Worm (Caenorhabditis elegans) whole organism, young adult: ENCODE data around the gene mltn-13.

ENCODE experiments used
- B0336.3 ChIP-seq: fragments of 200-800 bp; sonication (Bioruptor generic); IDR thresholded peaks from 2 replicates; pipeline ENCODE4 v1.3.6; 2022; ENCODE audit warnings: missing genetic modification characterization, missing compliant biosample characterization
- F39B2.1 ChIP-seq: fragments of 200-800 bp; sonication (Bioruptor generic); IDR thresholded peaks from 2 replicates; pipeline ENCODE4 v1.3.6; 2022; ENCODE audit warnings: missing genetic modification reagents, missing genetic modification characterization, missing compliant biosample characterization
- F57A8.1 ChIP-seq: fragments of 200-800 bp; sonication (Bioruptor generic); optimal IDR thresholded peaks from 2 replicates; lab custom pipeline; 2018; ENCODE audit warnings: mild to moderate bottlenecking, missing genetic modification characterization, moderate library complexity, missing compliant biosample characterization
- T26A5.8 ChIP-seq: sonication (generic microtip); optimal IDR thresholded peaks from 2 replicates; lab custom pipeline; 2016; ENCODE audit warnings: missing genetic modification characterization, missing compliant biosample characterization
- Y56A3A.18 ChIP-seq: fragments of 200-800 bp; sonication (Bioruptor generic); IDR thresholded peaks from 2 replicates; pipeline ENCODE4 v1.3.6; 2022; ENCODE audit warnings: missing genetic modification reagents, missing genetic modification characterization, missing compliant biosample characterization
- Y95B8A.8 ChIP-seq: fragments of 200-800 bp; sonication (Bioruptor generic); IDR thresholded peaks from 2 replicates; pipeline ENCODE4 v1.3.6; 2022; ENCODE audit warnings: missing genetic modification reagents, missing genetic modification characterization, missing compliant biosample characterization
- ZK185.1 ChIP-seq: sonication (generic microtip); optimal IDR thresholded peaks from 2 replicates; lab custom pipeline; 2016; ENCODE audit warnings: mild to moderate bottlenecking, missing genetic modification characterization, missing compliant biosample characterization; ENCODE audit not compliant: poor library complexity, severe bottlenecking
- akir-1 ChIP-seq: fragments of 200-800 bp; sonication (Bioruptor generic); optimal IDR thresholded peaks from 2 replicates; lab custom pipeline; 2018; ENCODE audit warnings: mild to moderate bottlenecking, missing genetic modification characterization, moderate library complexity, missing compliant biosample characterization
- aptf-2 ChIP-seq: fragments of 200-800 bp; sonication (Bioruptor generic); conservative IDR thresholded peaks from 2 replicates; pipeline ENCODE4 v1.3.6; 2022; ENCODE audit warnings: missing genetic modification reagents, missing genetic modification characterization, missing compliant biosample characterization
- bed-1 ChIP-seq: fragments of 200-800 bp; sonication (Bioruptor generic); IDR thresholded peaks from 2 replicates; pipeline ENCODE4 v1.3.6; 2022; ENCODE audit warnings: missing genetic modification reagents, missing genetic modification characterization, missing compliant biosample characterization
- ceh-27 ChIP-seq: fragments of 200-800 bp; sonication (Bioruptor generic); optimal IDR thresholded peaks from 2 replicates; lab custom pipeline; 2018; ENCODE audit warnings: mild to moderate bottlenecking, missing genetic modification characterization, moderate library complexity, missing compliant biosample characterization
- ceh-58 ChIP-seq: fragments of 200-800 bp; sonication (Bioruptor generic); IDR thresholded peaks from 2 replicates; pipeline ENCODE4 v1.3.6; 2022; ENCODE audit warnings: missing genetic modification characterization, missing compliant biosample characterization
- ceh-79 ChIP-seq: sonication (generic microtip); optimal IDR thresholded peaks from 2 replicates; lab custom pipeline; 2017; ENCODE audit warnings: mild to moderate bottlenecking, missing genetic modification characterization, missing compliant biosample characterization
- dpl-1 ChIP-seq: fragments of 150-350 bp; optimal IDR thresholded peaks from 2 replicates; lab custom pipeline; 2014; ENCODE audit warnings: missing biosample characterization, missing genetic modification reagents, missing genetic modification characterization
- egl-18 ChIP-seq: fragments of 200-800 bp; sonication (Bioruptor generic); IDR thresholded peaks from 2 replicates; pipeline ENCODE4 v1.3.6; 2022; ENCODE audit warnings: missing genetic modification reagents, missing genetic modification characterization, missing compliant biosample characterization
- egl-44 ChIP-seq: fragments of 200-800 bp; sonication (Bioruptor generic); IDR thresholded peaks from 2 replicates; pipeline ENCODE4 v1.3.6; 2022; ENCODE audit warnings: missing genetic modification reagents, missing genetic modification characterization, missing compliant biosample characterization
- gei-17 ChIP-seq: fragments of 200-800 bp; sonication (Bioruptor generic); optimal IDR thresholded peaks from 2 replicates; lab custom pipeline; 2018; ENCODE audit warnings: mild to moderate bottlenecking, missing genetic modification characterization, missing compliant biosample characterization
- him-1 ChIP-seq: sonication (generic microtip); optimal IDR thresholded peaks from 2 replicates; lab custom pipeline; 2016; ENCODE audit warnings: missing genotype, missing genetic modification reagents, missing genetic modification characterization, missing compliant biosample characterization
- hrde-1 ChIP-seq: sonication (generic microtip); optimal IDR thresholded peaks from 2 replicates; lab custom pipeline; 2016; ENCODE audit warnings: missing genetic modification characterization, mild to moderate bottlenecking, missing compliant biosample characterization, moderate library complexity, missing genotype, missing genetic modification reagents, borderline replicate concordance
- lin-40 ChIP-seq: sonication (generic microtip); optimal IDR thresholded peaks from 2 replicates; lab custom pipeline; 2016; ENCODE audit warnings: missing genetic modification characterization, mild to moderate bottlenecking, missing compliant biosample characterization, missing genotype, missing genetic modification reagents
- lin-54 ChIP-seq: fragments of 200-800 bp; sonication (Bioruptor generic); optimal IDR thresholded peaks from 2 replicates; lab custom pipeline; 2018; ENCODE audit warnings: mild to moderate bottlenecking, missing genetic modification characterization, missing compliant biosample characterization
- lsl-1 ChIP-seq: fragments of 200-800 bp; sonication (Bioruptor generic); optimal IDR thresholded peaks from 2 replicates; lab custom pipeline; 2018; ENCODE audit warnings: mild to moderate bottlenecking, missing genetic modification characterization, moderate library complexity, missing compliant biosample characterization
- mcd-1 ChIP-seq: fragments of 200-800 bp; sonication (Bioruptor generic); IDR thresholded peaks from 2 replicates; pipeline ENCODE4 v1.3.6; 2022; ENCODE audit warnings: missing genetic modification reagents, missing genetic modification characterization, missing compliant biosample characterization
- mxl-1 ChIP-seq: sonication (generic microtip); optimal IDR thresholded peaks from 2 replicates; lab custom pipeline; 2016; ENCODE audit warnings: missing genetic modification characterization, missing compliant biosample characterization
- nfya-2 ChIP-seq: fragments of 200-800 bp; sonication (Bioruptor generic); IDR thresholded peaks from 2 replicates; pipeline ENCODE4 v1.3.6; 2022; ENCODE audit warnings: missing genetic modification reagents, missing genetic modification characterization, missing compliant biosample characterization
- nhr-27 ChIP-seq: fragments of 200-800 bp; sonication (Bioruptor generic); optimal IDR thresholded peaks from 2 replicates; lab custom pipeline; 2018; ENCODE audit warnings: mild to moderate bottlenecking, missing genetic modification characterization, moderate library complexity, missing compliant biosample characterization
- rec-8 ChIP-seq, 2 experiments: sonication (generic microtip); optimal IDR thresholded peaks; 2 replicates each; lab custom pipeline; 2016; ENCODE audit warnings: mild to moderate bottlenecking in 2 of 2, missing genetic modification characterization in 2 of 2, missing genetic modification reagents in 2 of 2, missing genotype in 2 of 2, missing biosample characterization in 1 of 2, missing compliant biosample characterization in 1 of 2, moderate library complexity in 1 of 2
- sea-2 ChIP-seq: fragments of 200-800 bp; sonication (Bioruptor generic); IDR thresholded peaks from 2 replicates; pipeline ENCODE4 v1.3.6; 2022; ENCODE audit warnings: missing genetic modification characterization, missing compliant biosample characterization
- somi-1 ChIP-seq: fragments of 200-800 bp; sonication (Bioruptor generic); optimal IDR thresholded peaks from 2 replicates; lab custom pipeline; 2018; ENCODE audit warnings: mild to moderate bottlenecking, missing genetic modification characterization, missing compliant biosample characterization
- xnd-1 ChIP-seq: sonication (generic microtip); optimal IDR thresholded peaks from 2 replicates; lab custom pipeline; 2016; ENCODE audit warnings: missing genotype, missing genetic modification reagents, missing genetic modification characterization, missing compliant biosample characterization
- ztf-26 ChIP-seq: sonication (generic microtip); optimal IDR thresholded peaks from 2 replicates; lab custom pipeline; 2017; ENCODE audit warnings: missing genetic modification characterization, missing compliant biosample characterization

mltn-13 gene

ce11 chrX:4429364-4429763, 18.8 kb downstream of the mltn-13 start:
- no peak for TF ChIP-seq hrde-1
- no peak for TF ChIP-seq nfya-2 (GFP tag; lab: Robert Waterston, UW)
- no peak for TF ChIP-seq lsl-1 (GFP tag; lab: Kevin White, UChicago)
- TF ChIP-seq mcd-1 (GFP tag; lab: Robert Waterston, UW), result no peak
- TF ChIP-seq T26A5.8, result no peak
- no peak for TF ChIP-seq B0336.3 (GFP tag; lab: Robert Waterston, UW)
- no peak for TF ChIP-seq akir-1 (GFP tag; lab: Kevin White, UChicago)
- no peak for TF ChIP-seq sea-2 (GFP tag; lab: Robert Waterston, UW)
- no peak for TF ChIP-seq aptf-2 (GFP tag; lab: Robert Waterston, UW)
- no peak for TF ChIP-seq bed-1 (GFP tag; lab: Robert Waterston, UW)
- no peak for TF ChIP-seq F39B2.1
- no peak for TF ChIP-seq lin-54 (GFP tag; lab: Kevin White, UChicago)
- no peak for TF ChIP-seq Y56A3A.18
- TF ChIP-seq lin-40 (tag; lab: Kevin White, UChicago), result no peak
- TF ChIP-seq egl-44 (GFP tag; lab: Robert Waterston, UW), result no peak
- no peak for TF ChIP-seq ceh-58
- TF ChIP-seq rec-8 (tag; optimal IDR thresholded peaks at IDR 0.05; lab: Kevin White, UChicago), result no peak
- TF ChIP-seq gei-17 (GFP tag; lab: Kevin White, UChicago), result no peak

ce11 chrX:4427387-4427786, 20.8 kb downstream of the mltn-13 start:
- TF ChIP-seq hrde-1 (no peak), lin-54 (GFP tag; lab: Kevin White, UChicago) (no peak), dpl-1 (GFP tag; lab: Kevin White, UChicago) (no peak), him-1 (tag; lab: Kevin White, UChicago) (no peak), ztf-26 (tag; lab: Kevin White, UChicago) (no peak), Y95B8A.8 (no peak), egl-18 (GFP tag; lab: Robert Waterston, UW) (no peak), somi-1 (GFP tag; lab: Kevin White, UChicago) (no peak)

- TF ChIP-seq ceh-79 (tag; lab: Kevin White, UChicago) (no peak), ceh-27 (GFP tag; lab: Kevin White, UChicago) (no peak)
- TF ChIP-seq, all 124 proteins: peak for 0
Measured at ce11 chrX:4426496-4426895, 21.7 kb downstream of the mltn-13 start.

- TF ChIP-seq mxl-1 (tag; lab: Kevin White, UChicago), result no peak
Measured at ce11 chrX:4424254-4424653, 23.9 kb downstream of the mltn-13 start.

- TF ChIP-seq nhr-27 (tag; lab: Kevin White, UChicago) (no peak), him-1 (tag; lab: Kevin White, UChicago) (no peak), ZK185.1 (no peak)
Measured at ce11 chrX:4418751-4419150, 29.4 kb downstream of the mltn-13 start, which contains the start of gene dop-1. Gene dop-1, minus strand, starts transcription at chrX:4418851.

DNA sequence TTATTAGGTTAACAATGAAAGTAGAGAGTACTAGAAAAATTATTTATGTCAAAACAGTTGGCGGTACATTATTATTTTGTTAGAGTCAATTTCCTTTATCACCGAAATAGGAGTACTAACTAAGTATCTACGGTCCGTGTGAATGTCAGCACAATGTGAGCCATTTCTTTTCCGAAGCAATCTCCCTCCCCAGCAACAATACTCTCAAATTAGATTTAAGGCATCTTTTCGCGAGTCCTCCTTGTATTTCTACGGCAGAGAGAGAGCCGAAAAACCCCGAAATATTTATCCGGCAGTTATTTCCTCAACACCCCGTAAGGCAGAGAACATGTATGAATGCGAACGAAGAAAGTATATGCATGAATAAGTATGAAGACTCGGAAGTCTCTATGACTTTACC, 32.9 kb downstream of the mltn-13 start:
- TF ChIP-seq F57A8.1 (GFP tag; lab: Kevin White, UChicago) (no peak), mcd-1 (GFP tag; lab: Robert Waterston, UW) (no peak), xnd-1 (tag; lab: Kevin White, UChicago) (no peak)
